Worm (Caenorhabditis elegans) whole organism, L1 larva: ENCODE results near the gene F11E6.6.
A peak's percentile ranks its signal among the peaks of the same experiment; 100 is the strongest.

Experiments used
- Y116A8C.19 ChIP-seq: sonication (generic microtip); optimal IDR thresholded peaks from 2 replicates; lab custom pipeline; 2016; ENCODE audit warnings: missing compliant biosample characterization, missing genetic modification characterization, borderline replicate concordance
- aha-1 ChIP-seq: fragments of 150-350 bp; optimal IDR thresholded peaks from 2 replicates; lab custom pipeline; 2014; ENCODE audit warnings: missing biosample characterization, missing genetic modification characterization
- alr-1 ChIP-seq: fragments of 200-800 bp; sonication (Bioruptor generic); optimal IDR thresholded peaks from 2 replicates; lab custom pipeline; 2018; ENCODE audit warnings: borderline replicate concordance, mild to moderate bottlenecking, missing genetic modification characterization, missing compliant biosample characterization
- aly-2 ChIP-seq: fragments of 150-350 bp; optimal IDR thresholded peaks from 2 replicates; lab custom pipeline; 2014; ENCODE audit warnings: missing biosample characterization, missing genetic modification characterization
- blmp-1 ChIP-seq: fragments of 150-350 bp; optimal IDR thresholded peaks from 2 replicates; lab custom pipeline; 2014; ENCODE audit warnings: missing biosample characterization, missing genetic modification characterization
- ceh-82 ChIP-seq, 3 experiments: fragments of 150-350 bp in 1 of 3; sonication (generic microtip) in 2 of 3; optimal IDR thresholded peaks; 2 replicates each; lab custom pipeline; 2014 to 2017; ENCODE audit warnings: missing biosample characterization in 3 of 3, missing genetic modification characterization in 3 of 3
- ceh-88 ChIP-seq: fragments of 200-800 bp; sonication (Bioruptor generic); IDR thresholded peaks from 2 replicates; pipeline ENCODE4 v1.3.6; 2022; ENCODE audit warnings: missing genetic modification characterization, missing compliant biosample characterization
- dpl-1 ChIP-seq, 3 experiments: fragments of 150-350 bp in 2 of 3; sonication (generic microtip) in 1 of 3; optimal IDR thresholded peaks; 2 replicates each; lab custom pipeline; 2014 to 2017; ENCODE audit warnings: missing biosample characterization in 3 of 3, missing genetic modification characterization in 3 of 3, missing genetic modification reagents in 3 of 3
- dsc-1 ChIP-seq: sonication (generic microtip); optimal IDR thresholded peaks from 2 replicates; lab custom pipeline; 2016; ENCODE audit warnings: mild to moderate bottlenecking, missing genetic modification characterization, missing compliant biosample characterization
- efl-1 ChIP-seq, 4 experiments: fragments of 150-350 bp; optimal IDR thresholded peaks in 3 of 4; peaks in 1 of 4; 1 replicate in 1 of 4; 2 replicates in 3 of 4; lab custom pipeline; 2014; ENCODE audit warnings: missing biosample characterization in 2 of 4, missing genetic modification characterization in 2 of 4, missing genetic modification reagents in 2 of 4
- efl-3 ChIP-seq: fragments of 200-800 bp; sonication (Bioruptor generic); optimal IDR thresholded peaks from 2 replicates; lab custom pipeline; 2018; ENCODE audit warnings: mild to moderate bottlenecking, missing genetic modification characterization, missing compliant biosample characterization
- egl-13 ChIP-seq: sonication (generic microtip); optimal IDR thresholded peaks from 2 replicates; lab custom pipeline; 2016; ENCODE audit warnings: missing genotype, missing genetic modification reagents, missing genetic modification characterization, missing compliant biosample characterization
- egl-27 ChIP-seq, 2 experiments: fragments of 150-350 bp in 1 of 2; sonication (generic microtip); optimal IDR thresholded peaks; 3 replicates each; lab custom pipeline; 2017 to 2018; ENCODE audit warnings: missing biosample characterization in 2 of 2, missing genetic modification characterization in 2 of 2, missing genetic modification reagents in 2 of 2
- fkh-10 ChIP-seq: sonication (generic microtip); optimal IDR thresholded peaks from 2 replicates; lab custom pipeline; 2017; ENCODE audit warnings: missing biosample characterization, missing genetic modification reagents, missing genetic modification characterization
- fos-1 ChIP-seq: fragments of 150-350 bp; optimal IDR thresholded peaks from 2 replicates; lab custom pipeline; 2014; ENCODE audit warnings: missing biosample characterization, missing genetic modification characterization
- grh-1 ChIP-seq: fragments of 200-800 bp; sonication (Bioruptor generic); IDR thresholded peaks from 2 replicates; pipeline ENCODE4 v1.3.6; 2022; ENCODE audit warnings: missing genetic modification reagents, missing genetic modification characterization, missing compliant biosample characterization
- hlh-17 ChIP-seq: fragments of 200-800 bp; sonication (Bioruptor generic); optimal IDR thresholded peaks from 2 replicates; lab custom pipeline; 2018; ENCODE audit warnings: missing genetic modification characterization, mild to moderate bottlenecking, missing compliant biosample characterization, moderate library complexity, borderline replicate concordance
- hlh-4 ChIP-seq: sonication (generic microtip); optimal IDR thresholded peaks from 2 replicates; lab custom pipeline; 2016; ENCODE audit warnings: mild to moderate bottlenecking, missing genetic modification characterization, missing compliant biosample characterization
- lin-14 ChIP-seq: fragments of 200-800 bp; sonication (Bioruptor generic); optimal IDR thresholded peaks from 2 replicates; lab custom pipeline; 2018; ENCODE audit warnings: mild to moderate bottlenecking, missing genetic modification characterization, moderate library complexity, missing compliant biosample characterization
- lin-15B ChIP-seq: fragments of 150-350 bp; sonication (generic microtip); optimal IDR thresholded peaks from 3 replicates; lab custom pipeline; 2014; ENCODE audit warnings: missing biosample characterization, missing genetic modification characterization
- lin-35 ChIP-seq, 2 experiments: fragments of 150-350 bp; optimal IDR thresholded peaks; 2 replicates each; lab custom pipeline; 2014; ENCODE audit warnings: missing biosample characterization in 2 of 2, missing genetic modification characterization in 2 of 2, missing genetic modification reagents in 2 of 2
- lir-3 ChIP-seq: sonication (generic microtip); optimal IDR thresholded peaks from 2 replicates; lab custom pipeline; 2016; ENCODE audit warnings: mild to moderate bottlenecking, missing genetic modification characterization, moderate library complexity, missing compliant biosample characterization; ENCODE audit not compliant: poor library complexity
- lsy-2 ChIP-seq, 2 experiments: fragments of 150-350 bp; optimal IDR thresholded peaks; 2 replicates each; lab custom pipeline; 2014; ENCODE audit warnings: missing biosample characterization in 2 of 2, missing genetic modification characterization in 2 of 2
- mdl-1 ChIP-seq, 2 experiments: fragments of 150-350 bp; optimal IDR thresholded peaks; 2 replicates each; lab custom pipeline; 2014 to 2017; ENCODE audit warnings: missing biosample characterization in 2 of 2, missing genetic modification characterization in 2 of 2, inconsistent platforms in 1 of 2
- mef-2 ChIP-seq: fragments of 150-350 bp; optimal IDR thresholded peaks from 2 replicates; lab custom pipeline; 2014; ENCODE audit warnings: missing biosample characterization, missing genetic modification characterization
- nhr-11 ChIP-seq: fragments of 150-350 bp; optimal IDR thresholded peaks from 2 replicates; lab custom pipeline; 2014; ENCODE audit warnings: missing biosample characterization, missing genetic modification characterization
- nhr-19 ChIP-seq: fragments of 200-800 bp; sonication (Bioruptor generic); conservative IDR thresholded peaks from 2 replicates; pipeline ENCODE4 v1.3.6; 2022; ENCODE audit warnings: missing genetic modification characterization, missing compliant biosample characterization
- nhr-20 ChIP-seq: sonication (generic microtip); optimal IDR thresholded peaks from 2 replicates; lab custom pipeline; 2016; ENCODE audit warnings: mild to moderate bottlenecking, missing genetic modification characterization, missing compliant biosample characterization
- nhr-237 ChIP-seq: fragments of 150-350 bp; optimal IDR thresholded peaks from 2 replicates; lab custom pipeline; 2014; ENCODE audit warnings: missing biosample characterization, missing genetic modification characterization
- nhr-47 ChIP-seq: sonication (generic microtip); optimal IDR thresholded peaks from 2 replicates; lab custom pipeline; 2016; ENCODE audit warnings: mild to moderate bottlenecking, missing genetic modification characterization, moderate library complexity, missing compliant biosample characterization
- nhr-71 ChIP-seq: sonication (generic microtip); optimal IDR thresholded peaks from 2 replicates; lab custom pipeline; 2016; ENCODE audit warnings: mild to moderate bottlenecking, missing genetic modification characterization, moderate library complexity, missing compliant biosample characterization
- nhr-76 ChIP-seq: sonication (generic microtip); optimal IDR thresholded peaks from 2 replicates; lab custom pipeline; 2017; ENCODE audit warnings: missing biosample characterization, missing genetic modification characterization
- nhr-77 ChIP-seq: fragments of 150-350 bp; optimal IDR thresholded peaks from 2 replicates; lab custom pipeline; 2014; ENCODE audit warnings: missing biosample characterization, missing genetic modification characterization
- nhr-85 ChIP-seq: sonication (generic microtip); peaks from one replicate; lab custom pipeline; 2016; ENCODE audit warnings: missing genetic modification characterization, inconsistent platforms, missing compliant biosample characterization
- pax-3 ChIP-seq: fragments of 200-800 bp; sonication (Bioruptor generic); optimal IDR thresholded peaks from 2 replicates; lab custom pipeline; 2018; ENCODE audit warnings: mild to moderate bottlenecking, missing genetic modification characterization, moderate library complexity, missing compliant biosample characterization
- rnt-1 ChIP-seq: sonication (generic microtip); optimal IDR thresholded peaks from 2 replicates; lab custom pipeline; 2016; ENCODE audit warnings: mild to moderate bottlenecking, missing genetic modification characterization, moderate library complexity, missing compliant biosample characterization
- snu-23 ChIP-seq: sonication (generic microtip); optimal IDR thresholded peaks from 2 replicates; lab custom pipeline; 2016; ENCODE audit warnings: missing genetic modification characterization, missing compliant biosample characterization
- sox-4 ChIP-seq: sonication (generic microtip); optimal IDR thresholded peaks from 2 replicates; lab custom pipeline; 2016; ENCODE audit warnings: missing genetic modification characterization, missing compliant biosample characterization
- sptf-1 ChIP-seq: fragments of 150-350 bp; optimal IDR thresholded peaks from 2 replicates; lab custom pipeline; 2014; ENCODE audit warnings: missing biosample characterization, missing genetic modification characterization
- tbx-2 ChIP-seq: sonication (generic microtip); optimal IDR thresholded peaks from 2 replicates; lab custom pipeline; 2016; ENCODE audit warnings: missing genetic modification characterization, missing compliant biosample characterization
- ztf-11 ChIP-seq, 2 experiments: sonication (generic microtip); optimal IDR thresholded peaks; 2 replicates each; lab custom pipeline; 2016 to 2017; ENCODE audit warnings: missing genetic modification characterization in 2 of 2, missing biosample characterization in 1 of 2, missing compliant biosample characterization in 1 of 2
- ztf-4 ChIP-seq: fragments of 150-350 bp; optimal IDR thresholded peaks from 2 replicates; lab custom pipeline; 2014; ENCODE audit warnings: missing biosample characterization, missing genetic modification characterization

F11E6.6 gene

DNA sequence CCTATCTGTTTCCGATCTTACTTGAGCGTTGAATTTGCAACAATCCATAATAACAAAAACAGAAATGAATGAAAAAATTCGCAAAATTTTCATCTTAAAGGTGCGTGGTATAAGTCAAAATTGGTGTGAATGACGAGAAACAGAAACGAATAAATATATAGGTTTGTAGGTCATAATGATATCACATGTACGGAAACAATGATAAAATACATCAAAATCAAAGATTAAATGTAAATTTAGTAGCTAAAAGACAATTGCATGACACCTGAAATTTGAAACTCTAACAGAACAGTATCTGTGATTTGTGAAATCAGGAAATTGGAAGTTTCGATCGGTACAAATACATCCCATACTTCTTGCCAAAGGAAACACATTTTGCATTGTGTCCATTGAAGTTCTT lies 9.5 kb upstream of the F11E6.6 start, which contains the start of gene F11E6.9:
F11E6.9 (minus strand) TSS at position 101 of the 400 bp plus-strand sequence.
- TF ChIP-seq ztf-11 (tag; optimal IDR thresholded peaks at IDR 0.05; lab: Kevin White, UChicago) (no peak), nhr-11 (tag; lab: Kevin White, UChicago) (no peak), egl-13 (tag; lab: Kevin White, UChicago) (no peak), sox-4 (no peak), nhr-237 (tag; lab: Kevin White, UChicago) (no peak), lsy-2 (tag; optimal IDR thresholded peaks at IDR 0.05; lab: Kevin White, UChicago) (no peak), lin-14 (no peak), efl-1 (optimal IDR thresholded peaks at IDR 0.05; lab: Kevin White, UChicago) (no peak), efl-1 (GFP tag; optimal IDR thresholded peaks at IDR 0.05 in 1 of 2; lab: Kevin White, UChicago) (no peak), nhr-76 (tag; lab: Kevin White, UChicago) (no peak), ztf-4 (tag; lab: Kevin White, UChicago) (no peak), nhr-47 (no peak), mdl-1 (tag; optimal IDR thresholded peaks at IDR 0.05; lab: Kevin White, UChicago) (no peak), aly-2 (tag; lab: Kevin White, UChicago) (no peak), sptf-1 (tag; lab: Kevin White, UChicago) (no peak), nhr-71 (no peak), tbx-2 (tag; lab: Kevin White, UChicago) (no peak)

DNA sequence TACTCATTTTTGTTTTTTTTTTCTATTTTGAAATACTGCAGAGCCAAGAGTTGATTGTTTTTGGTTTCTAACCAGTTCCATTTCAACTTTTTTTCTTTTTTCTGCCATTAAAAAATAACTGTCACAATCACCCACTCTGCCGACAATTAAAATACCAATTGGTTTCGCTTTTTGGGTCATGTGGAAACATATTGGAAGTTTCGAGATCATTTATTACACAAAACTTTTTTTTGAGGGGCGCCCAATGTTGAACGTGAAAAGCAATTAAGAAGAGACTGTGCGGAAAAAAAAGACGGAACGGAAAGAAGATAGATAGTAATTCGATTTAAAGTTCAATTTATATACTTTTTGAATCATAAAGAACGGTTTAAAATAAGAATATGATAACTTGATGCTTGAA lies 8.3 kb upstream of the F11E6.6 start:
- no peak for TF ChIP-seq efl-3 (GFP tag; lab: Kevin White, UChicago)
- TF ChIP-seq blmp-1 (tag; lab: Kevin White, UChicago) = peak; percentile 58
- TF ChIP-seq grh-1 (GFP tag; lab: Robert Waterston, UW) = no peak
- no peak for TF ChIP-seq hlh-4 (tag; lab: Kevin White, UChicago)
- TF ChIP-seq nhr-85 = peak; percentile 69

DNA sequence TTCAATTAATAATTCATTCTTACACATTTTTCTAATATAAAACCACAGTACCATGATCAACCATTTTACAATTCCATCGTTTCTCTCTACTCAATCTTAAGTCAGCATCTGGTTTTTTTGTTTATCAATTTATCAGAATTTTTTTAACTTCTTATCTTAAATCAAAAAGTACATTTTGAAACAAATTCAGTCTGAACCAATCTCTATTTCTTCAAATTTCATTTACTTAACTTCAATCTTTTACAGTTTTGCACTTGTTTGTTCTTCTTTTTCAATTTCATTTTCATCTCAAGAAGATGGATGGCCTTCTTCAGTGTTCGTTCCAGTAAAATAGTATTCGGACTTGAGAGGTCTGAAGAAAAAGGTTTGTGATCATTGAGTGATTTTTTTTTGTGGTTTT lies 7.2 kb upstream of the F11E6.6 start, which contains the start of gene gba-3:
gba-3 (plus strand) TSS at position 301 of the 400 bp plus-strand sequence.
- TF ChIP-seq blmp-1 (tag; lab: Kevin White, UChicago) (peak; percentile 9), nhr-85 (peak; percentile 81), Y116A8C.19 (tag; lab: Kevin White, UChicago) (no peak), dsc-1 (no peak), nhr-47 (no peak), rnt-1 (tag; lab: Kevin White, UChicago) (no peak), ceh-88 (no peak), nhr-77 (tag; lab: Kevin White, UChicago) (no peak), nhr-19 (GFP tag; lab: Robert Waterston, UW) (no peak), lin-14 (peak; percentile 38)

DNA sequence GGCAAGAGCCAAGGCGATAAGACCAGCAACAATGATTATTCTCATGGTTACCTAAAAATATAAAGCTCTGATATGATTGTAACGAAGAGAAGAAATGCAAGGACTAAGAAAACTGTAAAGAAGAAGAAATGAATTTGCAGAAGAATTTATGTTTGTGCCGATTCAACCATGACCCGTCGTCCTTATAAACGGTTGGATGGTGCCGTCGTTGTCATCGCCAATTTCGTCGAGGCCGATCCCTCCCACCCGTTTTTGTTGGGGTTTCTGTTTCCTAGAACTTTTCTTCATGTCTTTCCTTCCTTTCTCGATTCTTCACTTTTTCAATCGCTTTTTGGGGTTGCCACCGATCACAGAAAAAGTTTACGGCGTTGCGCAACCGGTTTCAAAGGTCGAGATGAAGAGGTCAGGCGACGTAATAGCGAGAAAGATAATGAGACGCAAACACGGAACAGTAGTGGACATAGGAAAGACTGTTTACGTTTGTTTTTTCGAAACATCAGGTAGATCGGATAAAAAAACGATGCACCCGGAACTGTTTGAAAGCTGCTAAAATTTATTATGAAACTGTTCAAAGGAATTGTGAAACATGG lies 6.2 kb upstream of the F11E6.6 start, which contains the start of gene epic-1:
epic-1 (minus strand) TSS at position 51 of the 590 bp plus-strand sequence.
- no peak for TF ChIP-seq nhr-237 (tag; lab: Kevin White, UChicago)
- peak in 1 of 2 experiments; percentile 25 for TF ChIP-seq mdl-1 (tag; optimal IDR thresholded peaks at IDR 0.05; lab: Kevin White, UChicago)
- peak; percentile 80 for TF ChIP-seq grh-1 (GFP tag; lab: Robert Waterston, UW)
- peak; percentile 93 for TF ChIP-seq nhr-85
- TF ChIP-seq snu-23 = peak; percentile 57
- TF ChIP-seq lin-15B (tag; lab: Kevin White, UChicago) = no peak
- TF ChIP-seq blmp-1 (tag; lab: Kevin White, UChicago) = peak; percentile 95
- TF ChIP-seq ceh-82 (tag; optimal IDR thresholded peaks at IDR 0.05; lab: Kevin White, UChicago) = no peak
- TF ChIP-seq tbx-2 (tag; lab: Kevin White, UChicago) = peak; percentile 13
- TF ChIP-seq hlh-17 (GFP tag; lab: Kevin White, UChicago) = no peak
- TF ChIP-seq fkh-10 (GFP tag; lab: Kevin White, UChicago) = no peak
- no peak for TF ChIP-seq lir-3 (tag; lab: Kevin White, UChicago)
- TF ChIP-seq mef-2 (tag; lab: Kevin White, UChicago) = no peak
- peak in 1 of 3 experiments; percentile 11 for TF ChIP-seq dpl-1 (GFP tag; optimal IDR thresholded peaks at IDR 0.05; lab: Kevin White, UChicago)
- peak in 1 of 2 experiments; percentile 11 for TF ChIP-seq lsy-2 (tag; optimal IDR thresholded peaks at IDR 0.05; lab: Kevin White, UChicago)
- TF ChIP-seq pax-3 (tag; lab: Kevin White, UChicago) = no peak
- peak; percentile 22 for TF ChIP-seq nhr-71
- no peak for TF ChIP-seq aha-1 (tag; lab: Kevin White, UChicago)
- peak; percentile 27 for TF ChIP-seq nhr-20 (tag; lab: Kevin White, UChicago)
- TF ChIP-seq alr-1 = no peak
- no peak for TF ChIP-seq fos-1 (tag; lab: Kevin White, UChicago)
- TF ChIP-seq lin-14 = peak; percentile 82
- peak in 1 of 2 experiments; percentile 35 for TF ChIP-seq lin-35 (GFP tag; optimal IDR thresholded peaks at IDR 0.05; lab: Kevin White, UChicago)
- no peak for TF ChIP-seq efl-1 (optimal IDR thresholded peaks at IDR 0.05; lab: Kevin White, UChicago)
- peak in 1 of 2 experiments; percentile 38 for TF ChIP-seq efl-1 (GFP tag; optimal IDR thresholded peaks at IDR 0.05 in 1 of 2; lab: Kevin White, UChicago)
- TF ChIP-seq egl-27 (tag; optimal IDR thresholded peaks at IDR 0.05; lab: Kevin White, UChicago) = no peak
